Fruit fly (Drosophila melanogaster) whole organism, embryonic: ENCODE measurements around the gene Sf3b1.
A peak's percentile ranks its signal among the peaks of the same experiment; 100 is the strongest.

Experiments used
- B-H1 ChIP-seq: fragments of 200-800 bp; sonication (Bioruptor generic); IDR thresholded peaks from 3 replicates; pipeline ENCODE4 v1.3.6; 2022; ENCODE audit warnings: missing biosample characterization, missing genetic modification characterization
- CG10267 ChIP-seq: fragments of 200-800 bp; sonication (Bioruptor generic); optimal IDR thresholded peaks from 2 replicates; lab custom pipeline; 2018; ENCODE audit warnings: missing biosample characterization, mild to moderate bottlenecking, missing genetic modification characterization, moderate library complexity
- CG10462 ChIP-seq: fragments of 200-800 bp; sonication (Bioruptor generic); optimal IDR thresholded peaks from 2 replicates; lab custom pipeline; 2016; ENCODE audit warnings: missing biosample characterization, missing genetic modification characterization
- CG10959 ChIP-seq: fragments of 200-800 bp; sonication (Bioruptor generic); IDR thresholded peaks from 2 replicates; pipeline ENCODE4 v1.3.6; 2022; ENCODE audit warnings: missing biosample characterization, missing genetic modification characterization
- CG11696 ChIP-seq: fragments of 200-800 bp; sonication (Bioruptor generic); IDR thresholded peaks from 2 replicates; pipeline ENCODE4 v1.3.6; 2022; ENCODE audit warnings: missing biosample characterization, missing genetic modification characterization
- CG12071 ChIP-seq: fragments of 200-800 bp; sonication (Bioruptor generic); optimal IDR thresholded peaks from 3 replicates; lab custom pipeline; 2018; ENCODE audit warnings: missing biosample characterization, mild to moderate bottlenecking, missing genetic modification characterization
- CG13624 ChIP-seq: fragments of 200-800 bp; sonication (Bioruptor generic); optimal IDR thresholded peaks from 2 replicates; lab custom pipeline; 2016; ENCODE audit warnings: missing biosample characterization, missing genetic modification characterization
- CG14667 ChIP-seq: fragments of 200-800 bp; sonication (Bioruptor generic); IDR thresholded peaks from 2 replicates; pipeline ENCODE4 v1.3.6; 2022; ENCODE audit warnings: missing biosample characterization, missing genetic modification characterization
- CG14860 ChIP-seq: fragments of 200-800 bp; sonication (Bioruptor generic); IDR thresholded peaks from 3 replicates; pipeline ENCODE4 v1.3.6; 2022; ENCODE audit warnings: missing biosample characterization, missing genetic modification characterization; ENCODE audit not compliant: partially characterized antibody
- CG15073 ChIP-seq: fragments of 200-800 bp; sonication (Bioruptor generic); optimal IDR thresholded peaks from 2 replicates; lab custom pipeline; 2016; ENCODE audit warnings: missing biosample characterization, missing genetic modification characterization
- CG15269 ChIP-seq: fragments of 200-800 bp; sonication (Bioruptor generic); optimal IDR thresholded peaks from 2 replicates; lab custom pipeline; 2018; ENCODE audit warnings: missing biosample characterization, mild to moderate bottlenecking, missing genetic modification characterization, moderate library complexity
- CG1529 ChIP-seq: fragments of 200-800 bp; sonication (Bioruptor generic); optimal IDR thresholded peaks from 3 replicates; lab custom pipeline; 2018; ENCODE audit warnings: missing biosample characterization, missing genetic modification characterization
- CG17829 ChIP-seq: fragments of 200-800 bp; optimal IDR thresholded peaks from 2 replicates; lab custom pipeline; 2019; ENCODE audit warnings: missing biosample characterization, mild to moderate bottlenecking, missing genetic modification characterization, moderate library complexity
- CG1792 ChIP-seq: fragments of 200-800 bp; sonication (Bioruptor generic); optimal IDR thresholded peaks from 2 replicates; lab custom pipeline; 2016; ENCODE audit warnings: missing biosample characterization, missing genetic modification characterization
- CG2199 ChIP-seq: fragments of 200-800 bp; sonication (Bioruptor generic); IDR thresholded peaks from 3 replicates; pipeline ENCODE4 v1.3.6; 2022; ENCODE audit warnings: missing biosample characterization, missing genetic modification characterization
- CG2202 ChIP-seq: fragments of 200-800 bp; sonication (Bioruptor generic); optimal IDR thresholded peaks from 2 replicates; lab custom pipeline; 2018; ENCODE audit warnings: missing biosample characterization, mild to moderate bottlenecking, missing genetic modification characterization
- CG2712 ChIP-seq: fragments of 200-800 bp; optimal IDR thresholded peaks from 3 replicates; lab custom pipeline; 2019; ENCODE audit warnings: missing biosample characterization, mild to moderate bottlenecking, missing genetic modification characterization, moderate library complexity
- CG34376 ChIP-seq: fragments of 200-800 bp; sonication (Bioruptor generic); optimal IDR thresholded peaks from 2 replicates; lab custom pipeline; 2018; ENCODE audit warnings: missing biosample characterization, mild to moderate bottlenecking, missing genetic modification characterization
- CG3995 ChIP-seq: fragments of 200-800 bp; sonication (Bioruptor generic); optimal IDR thresholded peaks from 3 replicates; lab custom pipeline; 2016; ENCODE audit warnings: missing biosample characterization, missing genetic modification characterization
- CG4328 ChIP-seq: fragments of 200-800 bp; sonication (Bioruptor generic); optimal IDR thresholded peaks from 3 replicates; lab custom pipeline; 2017; ENCODE audit warnings: missing biosample characterization, missing genetic modification reagents, missing genetic modification characterization
- CG4854 ChIP-seq: fragments of 200-800 bp; sonication (Bioruptor generic); optimal IDR thresholded peaks from 2 replicates; lab custom pipeline; 2016; ENCODE audit warnings: missing biosample characterization, missing genetic modification characterization, inconsistent platforms
- CG6813 ChIP-seq: fragments of 200-800 bp; sonication (Bioruptor generic); optimal IDR thresholded peaks from 2 replicates; lab custom pipeline; 2017; ENCODE audit warnings: missing biosample characterization, missing genetic modification characterization, mild to moderate bottlenecking, moderate library complexity, missing genetic modification reagents
- CkIIα-i1 ChIP-seq: fragments of 200-800 bp; sonication (Bioruptor generic); IDR thresholded peaks from 2 replicates; pipeline ENCODE4 v1.3.6; 2022; ENCODE audit warnings: missing biosample characterization, missing genetic modification characterization
- Ets65A ChIP-seq: fragments of 200-800 bp; sonication (Bioruptor generic); peaks from one replicate; lab custom pipeline; 2016; ENCODE audit warnings: missing biosample characterization, missing genetic modification characterization
- Hr51 ChIP-seq, 2 experiments: fragments of 200-800 bp; sonication (Bioruptor generic); optimal IDR thresholded peaks; 2 replicates in 1 of 2; 3 replicates in 1 of 2; lab custom pipeline; 2016 to 2018; ENCODE audit warnings: missing biosample characterization in 2 of 2, missing genetic modification characterization in 2 of 2, mild to moderate bottlenecking in 1 of 2, moderate library complexity in 1 of 2
- Max ChIP-seq: fragments of 200-800 bp; sonication (Bioruptor generic); optimal IDR thresholded peaks from 2 replicates; lab custom pipeline; 2016; ENCODE audit warnings: missing biosample characterization, mild to moderate bottlenecking, missing genetic modification characterization
- Med ChIP-seq: fragments of 200-800 bp; sonication (Bioruptor generic); peaks from one replicate; lab custom pipeline; 2016; ENCODE audit warnings: missing biosample characterization, missing genetic modification characterization, mild to moderate bottlenecking, inconsistent platforms, moderate library complexity
- Mes4 ChIP-seq: fragments of 200-800 bp; sonication (Bioruptor generic); optimal IDR thresholded peaks from 2 replicates; lab custom pipeline; 2016; ENCODE audit warnings: missing biosample characterization, missing genetic modification characterization
- NfI ChIP-seq: fragments of 200-800 bp; sonication (Bioruptor generic); optimal IDR thresholded peaks from 3 replicates; lab custom pipeline; 2018; ENCODE audit warnings: missing biosample characterization, mild to moderate bottlenecking, missing genetic modification characterization, moderate library complexity
- Side ChIP-seq: fragments of 200-800 bp; sonication (Bioruptor generic); optimal IDR thresholded peaks from 2 replicates; lab custom pipeline; 2016; ENCODE audit warnings: missing biosample characterization, missing genetic modification characterization
- Sry-δ ChIP-seq: fragments of 200-800 bp; sonication (Bioruptor generic); optimal IDR thresholded peaks from 2 replicates; lab custom pipeline; 2016; ENCODE audit warnings: missing biosample characterization, missing genetic modification characterization
- Xbp1 ChIP-seq: fragments of 200-800 bp; sonication (Bioruptor generic); optimal IDR thresholded peaks from 3 replicates; lab custom pipeline; 2016; ENCODE audit warnings: missing biosample characterization, mild to moderate bottlenecking, missing genetic modification characterization
- bowl ChIP-seq: fragments of 200-800 bp; sonication (Bioruptor generic); IDR thresholded peaks from 2 replicates; pipeline ENCODE4 v1.3.6; 2022; ENCODE audit warnings: missing biosample characterization, missing genetic modification characterization
- dati ChIP-seq: fragments of 200-800 bp; sonication (Bioruptor generic); IDR thresholded peaks from 2 replicates; pipeline ENCODE4 v1.3.6; 2022; ENCODE audit warnings: missing biosample characterization, missing genetic modification characterization
- dpn ChIP-seq, 2 experiments: fragments of 200-800 bp; sonication (Bioruptor generic); optimal IDR thresholded peaks; 3 replicates each; lab custom pipeline; 2016; ENCODE audit warnings: missing biosample characterization in 2 of 2, missing genetic modification characterization in 2 of 2
- ftz-f1 ChIP-seq: fragments of 200-800 bp; sonication (Bioruptor generic); optimal IDR thresholded peaks from 2 replicates; lab custom pipeline; 2016; ENCODE audit warnings: missing biosample characterization, missing genetic modification characterization
- gcm ChIP-seq: fragments of 200-800 bp; sonication (Bioruptor generic); optimal IDR thresholded peaks from 2 replicates; lab custom pipeline; 2019; ENCODE audit warnings: missing biosample characterization, mild to moderate bottlenecking, missing genetic modification characterization, moderate library complexity
- jing ChIP-seq: fragments of 200-800 bp; sonication (Bioruptor generic); optimal IDR thresholded peaks from 2 replicates; lab custom pipeline; 2018; ENCODE audit warnings: missing biosample characterization, mild to moderate bottlenecking, missing genetic modification characterization
- kni ChIP-seq: fragments of 200-800 bp; sonication (Bioruptor generic); optimal IDR thresholded peaks from 3 replicates; lab custom pipeline; 2017; ENCODE audit warnings: mild to moderate bottlenecking, missing biosample characterization, missing genetic modification reagents, missing genetic modification characterization
- nau ChIP-seq: fragments of 200-800 bp; sonication (Bioruptor generic); optimal IDR thresholded peaks from 3 replicates; lab custom pipeline; 2017; ENCODE audit warnings: missing biosample characterization, mild to moderate bottlenecking, missing genetic modification characterization, missing genetic modification reagents
- pfk ChIP-seq: fragments of 200-800 bp; sonication (Bioruptor generic); optimal IDR thresholded peaks from 2 replicates; lab custom pipeline; 2018; ENCODE audit warnings: missing biosample characterization, mild to moderate bottlenecking, missing genetic modification characterization, moderate library complexity
- pros ChIP-seq: fragments of 200-800 bp; sonication (Bioruptor generic); optimal IDR thresholded peaks from 3 replicates; lab custom pipeline; 2019; ENCODE audit warnings: missing biosample characterization, mild to moderate bottlenecking, missing genetic modification characterization, moderate library complexity
- ranshi ChIP-seq: fragments of 200-800 bp; sonication (Bioruptor generic); IDR thresholded peaks from 2 replicates; pipeline ENCODE4 v1.3.6; 2022; ENCODE audit warnings: missing biosample characterization, missing genetic modification characterization
- ro ChIP-seq: fragments of 200-800 bp; sonication (Bioruptor generic); IDR thresholded peaks from 2 replicates; pipeline ENCODE4 v1.3.6; 2022; ENCODE audit warnings: missing biosample characterization, missing genetic modification characterization
- stc ChIP-seq: fragments of 200-800 bp; sonication (Bioruptor generic); IDR thresholded peaks from 2 replicates; pipeline ENCODE4 v1.3.6; 2022; ENCODE audit warnings: missing biosample characterization, missing genetic modification characterization
- tll ChIP-seq, 2 experiments: fragments of 200-800 bp in 1 of 2; fragments of >200 bp in 1 of 2; sonication (Bioruptor generic) in 1 of 2; optimal IDR thresholded peaks; 2 replicates each; lab custom pipeline; 2017 to 2019; ENCODE audit warnings: missing biosample characterization in 2 of 2, missing genetic modification characterization in 2 of 2, mild to moderate bottlenecking in 1 of 2, moderate library complexity in 1 of 2
- ttk ChIP-seq: fragments of 200-800 bp; sonication (Bioruptor generic); IDR thresholded peaks from 2 replicates; pipeline ENCODE4 v2.1.2; 2022; ENCODE audit warnings: missing biosample characterization, missing genetic modification characterization
- vnd ChIP-seq: fragments of 200-800 bp; sonication (Bioruptor generic); IDR thresholded peaks from 3 replicates; pipeline ENCODE4 v1.3.6; 2022; ENCODE audit warnings: missing biosample characterization, missing genetic modification characterization; ENCODE audit not compliant: partially characterized antibody
- zen ChIP-seq: fragments of 200-800 bp; sonication (Bioruptor generic); optimal IDR thresholded peaks from 3 replicates; lab custom pipeline; 2018; ENCODE audit warnings: missing biosample characterization, mild to moderate bottlenecking, missing genetic modification characterization, moderate library complexity

The Sf3b1 gene

DNA sequence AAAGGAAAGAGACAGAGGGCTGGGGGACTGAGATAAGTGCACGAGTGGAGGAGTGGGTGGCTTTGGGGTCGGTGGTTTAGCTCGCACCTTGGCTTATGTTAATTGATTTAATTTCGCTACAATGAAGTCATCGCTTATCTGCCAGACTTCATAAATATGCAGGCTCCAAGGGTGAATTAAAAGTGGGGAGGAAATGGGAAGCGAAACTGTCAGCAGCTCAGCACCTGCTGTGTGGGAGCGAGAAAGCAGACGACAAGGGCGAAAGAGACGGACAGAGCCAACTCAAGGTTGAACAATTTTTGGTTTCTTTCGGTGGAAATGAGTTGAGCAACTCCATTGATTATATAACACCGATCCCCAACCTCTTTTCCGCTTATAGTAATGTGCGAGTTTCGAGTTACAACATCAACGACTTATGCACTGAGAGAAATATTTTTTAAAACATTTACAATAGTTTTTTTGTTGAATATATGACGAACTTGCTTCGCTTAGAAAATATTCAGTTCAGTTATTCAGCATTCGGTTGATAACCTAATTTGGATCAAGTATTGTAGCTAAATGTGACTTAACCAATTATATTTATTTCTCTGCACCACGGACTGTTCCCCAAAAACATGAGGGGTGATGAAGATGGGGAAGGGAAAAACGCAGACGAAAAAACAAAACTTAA lies 47.7 kb upstream of the Sf3b1 start (continued):
- TF ChIP-seq B-H1 (GFP tag; lab: Robert Waterston, UW) (peak; percentile 65; the same call in 2 of the 3 replicates), dati (GFP tag; lab: Robert Waterston, UW) (peak; percentile 56; the same call in 1 of the 2 replicates), nau (GFP tag; lab: Kevin White, UChicago) (peak; percentile 75), Med (GFP tag; lab: Kevin White, UChicago) (peak; percentile 97), Ets65A (GFP tag; lab: Kevin White, UChicago) (peak; percentile 92), CG2712 (tag; lab: Kevin White, UChicago) (peak; percentile 91), ro (GFP tag; lab: Robert Waterston, UW) (peak; percentile 78; the same call in 1 of the 2 replicates), jing (GFP tag; lab: Kevin White, UChicago) (peak; percentile 89), NfI (GFP tag; lab: Kevin White, UChicago) (peak; percentile 72), tll (GFP tag; optimal IDR thresholded peaks at IDR 0.05; lab: Kevin White, UChicago) (no peak), CG13624 (GFP tag; lab: Kevin White, UChicago) (peak; percentile 71), pros (GFP tag; lab: Kevin White, UChicago) (no peak), vnd (GFP tag; lab: Robert Waterston, UW) (no peak), Side (GFP tag; lab: Kevin White, UChicago) (peak; percentile 80), CG12071 (GFP tag; lab: Kevin White, UChicago) (peak; percentile 62), CG1792 (peak; percentile 57), Sry-δ (GFP tag; lab: Kevin White, UChicago) (peak; percentile 49), CG4854 (GFP tag; lab: Kevin White, UChicago) (peak; percentile 79), CG10462 (peak; percentile 79), CG1529 (GFP tag; lab: Kevin White, UChicago) (peak; percentile 86), CkIIα-i1 (GFP tag; lab: Robert Waterston, UW) (0 out of 2 replicates have a peak, but pooled peaks have one; percentile 14), dpn (GFP tag; optimal IDR thresholded peaks at IDR 0.05; lab: Kevin White, UChicago) (peak; percentile 85), CG34376 (GFP tag; lab: Kevin White, UChicago) (no peak), CG6813 (peak; percentile 62), CG14860 (GFP tag; lab: Robert Waterston, UW) (no peak), Hr51 (GFP tag; optimal IDR thresholded peaks at IDR 0.05; lab: Kevin White, UChicago) (peak; percentile 73 to 95), CG14667 (GFP tag; lab: Robert Waterston, UW) (peak; percentile 70), ttk (GFP tag; lab: Robert Waterston, UW) (peak; percentile 90), CG10959 (GFP tag; lab: Robert Waterston, UW) (peak; percentile 89), CG2199 (peak; percentile 48; the same call in 2 of the 3 replicates), ranshi (GFP tag; lab: Robert Waterston, UW) (peak; percentile 87), stc (GFP tag; lab: Robert Waterston, UW) (peak; percentile 90), CG3995 (no peak), bowl (peak; percentile 60; the same call in 1 of the 2 replicates), CG17829 (tag; lab: Kevin White, UChicago) (peak; percentile 83), Mes4 (GFP tag; lab: Kevin White, UChicago) (peak; percentile 82), pfk (no peak), gcm (GFP tag; lab: Kevin White, UChicago) (peak; percentile 93), CG15073 (GFP tag; lab: Kevin White, UChicago) (peak; percentile 36), Max (GFP tag; lab: Kevin White, UChicago) (peak; percentile 79), CG10267 (tag; lab: Kevin White, UChicago) (peak; percentile 86), CG4328 (no peak), zen (tag; lab: Kevin White, UChicago) (peak; percentile 44), CG15269 (tag; lab: Kevin White, UChicago) (peak; percentile 88), ftz-f1 (GFP tag; lab: Kevin White, UChicago) (no peak), Xbp1 (GFP tag; lab: Kevin White, UChicago) (peak; percentile 87), kni (no peak), CG2202 (tag; lab: Kevin White, UChicago) (peak; percentile 81), CG11696 (GFP tag; lab: Robert Waterston, UW) (0 out of 2 replicates have a peak, but pooled peaks have one; percentile 38)
